Fruit fly (Drosophila melanogaster) whole organism, prepupa: Measurements from ENCODE around the gene CG2493.
A peak's percentile ranks its signal among the peaks of the same experiment; 100 is the strongest.

Source experiments
- Blimp-1 ChIP-seq: fragments of 200-800 bp; sonication (Bioruptor generic); optimal IDR thresholded peaks from 3 replicates; lab custom pipeline; 2017; ENCODE audit warnings: missing biosample characterization, missing genetic modification characterization, mild to moderate bottlenecking, moderate library complexity, missing genetic modification reagents
- CG10631 ChIP-seq: fragments of 200-800 bp; sonication (Bioruptor generic); optimal IDR thresholded peaks from 2 replicates; lab custom pipeline; 2016; ENCODE audit warnings: missing biosample characterization, missing genetic modification characterization
- CG10669 ChIP-seq: fragments of 200-800 bp; sonication (Bioruptor generic); optimal IDR thresholded peaks from 3 replicates; lab custom pipeline; 2018; ENCODE audit warnings: missing biosample characterization, mild to moderate bottlenecking, missing genetic modification characterization, moderate library complexity
- CG11294 ChIP-seq: fragments of 200-800 bp; sonication (Bioruptor generic); IDR thresholded peaks from 2 replicates; pipeline ENCODE4 v1.3.6; 2022; ENCODE audit warnings: missing biosample characterization, missing genetic modification characterization
- CG11902 ChIP-seq: fragments of 200-800 bp; sonication (Bioruptor generic); optimal IDR thresholded peaks from 3 replicates; lab custom pipeline; 2016; ENCODE audit warnings: missing biosample characterization, missing genetic modification characterization
- CG15336 ChIP-seq: fragments of 200-800 bp; sonication (Bioruptor generic); IDR thresholded peaks from 2 replicates; pipeline ENCODE4 v1.3.6; 2022; ENCODE audit warnings: missing biosample characterization, missing genetic modification characterization
- CG1621 ChIP-seq: fragments of 200-800 bp; sonication (Bioruptor generic); optimal IDR thresholded peaks from 3 replicates; lab custom pipeline; 2018; ENCODE audit warnings: missing biosample characterization, mild to moderate bottlenecking, missing genetic modification characterization
- CG3032 ChIP-seq: fragments of 200-800 bp; optimal IDR thresholded peaks from 2 replicates; lab custom pipeline; 2019; ENCODE audit warnings: missing biosample characterization, mild to moderate bottlenecking, missing genetic modification characterization, moderate library complexity
- CG31627 ChIP-seq: fragments of 200-800 bp; sonication (Bioruptor generic); optimal IDR thresholded peaks from 3 replicates; lab custom pipeline; 2016; ENCODE audit warnings: missing biosample characterization, missing genetic modification characterization
- CG32006 ChIP-seq: fragments of 200-800 bp; sonication (Bioruptor generic); optimal IDR thresholded peaks from 3 replicates; lab custom pipeline; 2017; ENCODE audit warnings: missing biosample characterization, mild to moderate bottlenecking, missing genetic modification characterization
- CG34406 ChIP-seq: fragments of 200-800 bp; sonication (Bioruptor generic); optimal IDR thresholded peaks from 3 replicates; lab custom pipeline; 2016; ENCODE audit warnings: missing biosample characterization, missing genetic modification characterization
- CG3919 ChIP-seq: fragments of 200-800 bp; sonication (Bioruptor generic); optimal IDR thresholded peaks from 3 replicates; lab custom pipeline; 2016; ENCODE audit warnings: missing biosample characterization, missing genetic modification characterization
- CG4318 ChIP-seq: fragments of 200-800 bp; sonication (Bioruptor generic); optimal IDR thresholded peaks from 3 replicates; lab custom pipeline; 2017; ENCODE audit warnings: missing biosample characterization, mild to moderate bottlenecking, missing genetic modification characterization
- CG6163 ChIP-seq: fragments of 200-800 bp; sonication (Bioruptor generic); IDR thresholded peaks from 3 replicates; pipeline ENCODE4 v1.3.6; 2022; ENCODE audit warnings: missing biosample characterization, missing genetic modification characterization
- CG6276 ChIP-seq: fragments of 200-800 bp; sonication (Bioruptor generic); optimal IDR thresholded peaks from 2 replicates; lab custom pipeline; 2017; ENCODE audit warnings: missing biosample characterization, mild to moderate bottlenecking, missing genetic modification characterization
- CG6792 ChIP-seq: fragments of 200-800 bp; sonication (Bioruptor generic); optimal IDR thresholded peaks from 3 replicates; lab custom pipeline; 2016; ENCODE audit warnings: missing biosample characterization, missing genetic modification characterization
- CG6808 ChIP-seq: fragments of 200-800 bp; sonication (Bioruptor generic); optimal IDR thresholded peaks from 3 replicates; lab custom pipeline; 2017; ENCODE audit warnings: missing biosample characterization, missing genetic modification characterization, mild to moderate bottlenecking, moderate library complexity, missing genetic modification reagents
- CG6854 ChIP-seq: fragments of 200-800 bp; sonication (Bioruptor generic); optimal IDR thresholded peaks from 2 replicates; lab custom pipeline; 2017; ENCODE audit warnings: missing biosample characterization, mild to moderate bottlenecking, missing genetic modification characterization
- CG8119 ChIP-seq: fragments of 200-800 bp; sonication (Bioruptor generic); IDR thresholded peaks from 3 replicates; pipeline ENCODE4 v1.3.6; 2022; ENCODE audit warnings: missing biosample characterization, missing genetic modification characterization
- Eip75B ChIP-seq: fragments of 200-800 bp; sonication (Bioruptor generic); optimal IDR thresholded peaks from 3 replicates; lab custom pipeline; 2016; ENCODE audit warnings: missing biosample characterization, missing genetic modification characterization
- Eip93F ChIP-seq: fragments of 200-800 bp; sonication (Bioruptor generic); optimal IDR thresholded peaks from 2 replicates; lab custom pipeline; 2016; ENCODE audit warnings: missing biosample characterization, mild to moderate bottlenecking, missing genetic modification characterization
- Ets21C ChIP-seq: fragments of 200-800 bp; sonication (Bioruptor generic); optimal IDR thresholded peaks from 3 replicates; lab custom pipeline; 2016; ENCODE audit warnings: missing biosample characterization, missing genetic modification characterization
- Hr38 ChIP-seq: sonication (Bioruptor generic); optimal IDR thresholded peaks from 2 replicates; lab custom pipeline; 2016; ENCODE audit warnings: missing biosample characterization, missing genetic modification characterization
- Hr39 ChIP-seq: fragments of 200-800 bp; sonication (Bioruptor generic); optimal IDR thresholded peaks from 2 replicates; lab custom pipeline; 2016; ENCODE audit warnings: missing biosample characterization, missing genetic modification characterization
- Lpt ChIP-seq: fragments of 200-800 bp; sonication (Bioruptor generic); optimal IDR thresholded peaks from 3 replicates; lab custom pipeline; 2016; ENCODE audit warnings: missing biosample characterization, missing genetic modification characterization
- Smox ChIP-seq: fragments of 200-800 bp; sonication (Bioruptor generic); optimal IDR thresholded peaks from 3 replicates; lab custom pipeline; 2016; ENCODE audit warnings: missing biosample characterization, missing genetic modification characterization
- Sox15 ChIP-seq: fragments of 200-800 bp; sonication (Bioruptor generic); optimal IDR thresholded peaks from 3 replicates; lab custom pipeline; 2016; ENCODE audit warnings: missing biosample characterization, missing genetic modification characterization
- achi ChIP-seq: fragments of 200-800 bp; sonication (Bioruptor generic); optimal IDR thresholded peaks from 3 replicates; lab custom pipeline; 2016; ENCODE audit warnings: missing biosample characterization, missing genetic modification characterization
- acj6 ChIP-seq: fragments of 200-800 bp; sonication (Bioruptor generic); optimal IDR thresholded peaks from 3 replicates; lab custom pipeline; 2016; ENCODE audit warnings: missing biosample characterization, missing genetic modification characterization
- cyc ChIP-seq: fragments of 200-800 bp; sonication (Bioruptor generic); optimal IDR thresholded peaks from 3 replicates; lab custom pipeline; 2016; ENCODE audit warnings: missing biosample characterization, missing genetic modification characterization
- dac ChIP-seq: fragments of 200-800 bp; sonication (Bioruptor generic); optimal IDR thresholded peaks from 2 replicates; lab custom pipeline; 2017; ENCODE audit warnings: missing biosample characterization, mild to moderate bottlenecking, missing genetic modification characterization
- dsx ChIP-seq: fragments of 200-800 bp; optimal IDR thresholded peaks from 3 replicates; lab custom pipeline; 2019; ENCODE audit warnings: missing biosample characterization, mild to moderate bottlenecking, missing genetic modification characterization, moderate library complexity; ENCODE audit not compliant: poor library complexity, severe bottlenecking
- eg ChIP-seq: fragments of 200-800 bp; sonication (Bioruptor generic); IDR thresholded peaks from 3 replicates; pipeline ENCODE4 v1.3.6; 2022; ENCODE audit warnings: missing biosample characterization, missing genetic modification characterization
- esn ChIP-seq: fragments of 200-800 bp; sonication (Bioruptor generic); optimal IDR thresholded peaks from 2 replicates; lab custom pipeline; 2016; ENCODE audit warnings: missing biosample characterization, mild to moderate bottlenecking, missing genetic modification characterization, moderate library complexity
- fkh ChIP-seq: fragments of 200-800 bp; sonication (Bioruptor generic); optimal IDR thresholded peaks from 3 replicates; lab custom pipeline; 2017; ENCODE audit warnings: missing biosample characterization, mild to moderate bottlenecking, missing genetic modification characterization, moderate library complexity
- lz ChIP-seq: fragments of 200-800 bp; sonication (Bioruptor generic); optimal IDR thresholded peaks from 3 replicates; lab custom pipeline; 2016; ENCODE audit warnings: missing biosample characterization, missing genetic modification characterization
- net ChIP-seq: fragments of 200-800 bp; sonication (Bioruptor generic); optimal IDR thresholded peaks from 3 replicates; lab custom pipeline; 2016; ENCODE audit warnings: missing biosample characterization, missing genetic modification characterization
- pdm3 ChIP-seq: fragments of 200-800 bp; sonication (Bioruptor generic); optimal IDR thresholded peaks from 3 replicates; lab custom pipeline; 2016; ENCODE audit warnings: missing biosample characterization, missing genetic modification characterization
- salr ChIP-seq, 2 experiments: fragments of 200-800 bp; sonication (Bioruptor generic); optimal IDR thresholded peaks; 3 replicates each; lab custom pipeline; 2016 to 2018; ENCODE audit warnings: missing biosample characterization in 2 of 2, missing genetic modification characterization in 2 of 2, mild to moderate bottlenecking in 1 of 2
- spab ChIP-seq: fragments of 200-800 bp; sonication (Bioruptor generic); optimal IDR thresholded peaks from 2 replicates; lab custom pipeline; 2017; ENCODE audit warnings: missing biosample characterization, mild to moderate bottlenecking, missing genetic modification characterization, missing genetic modification reagents
- ss ChIP-seq, 2 experiments: fragments of 200-800 bp; sonication (Bioruptor generic); optimal IDR thresholded peaks; 2 replicates in 1 of 2; 3 replicates in 1 of 2; lab custom pipeline; 2017 to 2018; ENCODE audit warnings: mild to moderate bottlenecking in 2 of 2, missing biosample characterization in 2 of 2, missing genetic modification characterization in 2 of 2, moderate library complexity in 1 of 2
- svp ChIP-seq: fragments of 200-800 bp; sonication (Bioruptor generic); peaks from one replicate; lab custom pipeline; 2016; ENCODE audit warnings: missing biosample characterization, missing genetic modification characterization
- topi ChIP-seq: fragments of 200-800 bp; sonication (Bioruptor generic); optimal IDR thresholded peaks from 3 replicates; lab custom pipeline; 2016; ENCODE audit warnings: missing biosample characterization, missing genetic modification characterization

Gene CG2493

dm6 chr2L:20434779-20435178 is 28.5 kb downstream of the CG2493 start:
- TF ChIP-seq eg (peak; percentile 21; the same call in 1 of the 3 replicates), CG6163 (GFP tag; lab: Robert Waterston, UW) (0 out of 3 replicates have a peak, but pooled peaks have one; percentile 27), CG1621 (no peak), Blimp-1 (GFP tag; lab: Kevin White, UChicago) (no peak), fkh (GFP tag; lab: Kevin White, UChicago) (peak; percentile 14), ss (GFP tag; optimal IDR thresholded peaks at IDR 0.05; lab: Kevin White, UChicago) (peak in 1 of 2 experiments; percentile 49), CG31627 (GFP tag; lab: Kevin White, UChicago) (no peak)

- TF ChIP-seq fkh (GFP tag; lab: Kevin White, UChicago) (peak; percentile 62), Smox (GFP tag; lab: Kevin White, UChicago) (no peak)
These were observed 32.0 kb downstream of the CG2493 start for dm6 chr2L:20431210-20431609.

dm6 chr2L:20429458-20429857 is 33.8 kb downstream of the CG2493 start:
- TF ChIP-seq dsx (GFP tag; lab: Kevin White, UChicago) = no peak
- no peak for TF ChIP-seq CG3919 (GFP tag; lab: Kevin White, UChicago)
- no peak for TF ChIP-seq fkh (GFP tag; lab: Kevin White, UChicago)
- no peak for TF ChIP-seq CG11294
- TF ChIP-seq, all 60 proteins: peak for 0

- TF ChIP-seq Blimp-1 (GFP tag; lab: Kevin White, UChicago) (no peak), dac (GFP tag; lab: Kevin White, UChicago) (no peak), acj6 (GFP tag; lab: Kevin White, UChicago) (no peak), Eip75B (GFP tag; lab: Kevin White, UChicago) (peak; percentile 4), Ets21C (GFP tag; lab: Kevin White, UChicago) (no peak), eg (no peak), pdm3 (no peak), svp (GFP tag; lab: Kevin White, UChicago) (no peak), CG8119 (GFP tag; lab: Robert Waterston, UW) (0 out of 3 replicates have a peak, but pooled peaks have one; percentile 27), ss (GFP tag; optimal IDR thresholded peaks at IDR 0.05; lab: Kevin White, UChicago) (peak; percentile 36 to 61), Eip93F (GFP tag; lab: Kevin White, UChicago) (peak; percentile 24), CG6854 (GFP tag; lab: Kevin White, UChicago) (peak; percentile 42), CG10631 (peak; percentile 24), Hr39 (GFP tag; lab: Kevin White, UChicago) (no peak), CG34406 (GFP tag; lab: Kevin White, UChicago) (peak; percentile 21), CG10669 (GFP tag; lab: Kevin White, UChicago) (no peak), Sox15 (no peak), CG6792 (GFP tag; lab: Kevin White, UChicago) (no peak), cyc (GFP tag; lab: Kevin White, UChicago) (no peak), CG6276 (GFP tag; lab: Kevin White, UChicago) (no peak), CG1621 (no peak), CG6163 (GFP tag; lab: Robert Waterston, UW) (0 out of 3 replicates have a peak, but pooled peaks have one; percentile 41), CG4318 (GFP tag; lab: Kevin White, UChicago) (no peak), net (GFP tag; lab: Kevin White, UChicago) (no peak), achi (peak; percentile 84), lz (GFP tag; lab: Kevin White, UChicago) (no peak), CG11902 (GFP tag; lab: Kevin White, UChicago) (no peak), CG3032 (tag; lab: Kevin White, UChicago) (no peak), Hr38 (GFP tag; lab: Kevin White, UChicago) (no peak), salr (GFP tag; optimal IDR thresholded peaks at IDR 0.05; lab: Kevin White, UChicago) (no peak), fkh (GFP tag; lab: Kevin White, UChicago) (no peak), CG32006 (no peak), spab (no peak), CG6808 (peak; percentile 42), Lpt (no peak), CG15336 (GFP tag; lab: Robert Waterston, UW) (0 out of 2 replicates have a peak, but pooled peaks have one; percentile 8), esn (GFP tag; lab: Kevin White, UChicago) (peak; percentile 21), CG31627 (GFP tag; lab: Kevin White, UChicago) (no peak), CG11294 (no peak), topi (GFP tag; lab: Kevin White, UChicago) (no peak)
These were observed 34.4 kb downstream of the CG2493 start for dm6 chr2L:20428756-20429408.
